Fruit fly (Drosophila melanogaster) whole organism, embryonic: ENCODE measurements around the gene CG13108.

Source experiments
- ATbp ChIP-seq: fragments of 200-800 bp; sonication (Bioruptor generic); optimal IDR thresholded peaks from 2 replicates; lab custom pipeline; 2017; ENCODE audit warnings: missing biosample characterization, mild to moderate bottlenecking, missing genetic modification characterization, missing genetic modification reagents
- Antp ChIP-seq: fragments of 200-800 bp; sonication (Bioruptor generic); optimal IDR thresholded peaks from 3 replicates; lab custom pipeline; 2016; ENCODE audit warnings: missing biosample characterization, missing genetic modification characterization
- B-H1 ChIP-seq: fragments of 200-800 bp; sonication (Bioruptor generic); IDR thresholded peaks from 3 replicates; pipeline ENCODE4 v1.3.6; 2022; ENCODE audit warnings: missing biosample characterization, missing genetic modification characterization
- BtbVII ChIP-seq: fragments of 200-800 bp; sonication (Bioruptor generic); optimal IDR thresholded peaks from 3 replicates; lab custom pipeline; 2017; ENCODE audit warnings: missing biosample characterization, mild to moderate bottlenecking, missing genetic modification characterization
- CG11456 ChIP-seq: fragments of 200-800 bp; sonication (Bioruptor generic); IDR thresholded peaks from 3 replicates; pipeline ENCODE4 v1.3.6; 2022; ENCODE audit warnings: missing biosample characterization, missing genetic modification characterization
- CG11560 ChIP-seq: fragments of 200-800 bp; sonication (Bioruptor generic); IDR thresholded peaks from 3 replicates; pipeline ENCODE4 v1.3.6; 2022; ENCODE audit warnings: missing biosample characterization, missing genetic modification characterization
- CG13287 ChIP-seq: fragments of 200-800 bp; sonication (Bioruptor generic); IDR thresholded peaks from 2 replicates; pipeline ENCODE4 v1.3.6; 2022; ENCODE audit warnings: missing biosample characterization, missing genetic modification characterization; ENCODE audit not compliant: partially characterized antibody
- CG13894 ChIP-seq: fragments of 200-800 bp; sonication (Bioruptor generic); optimal IDR thresholded peaks from 3 replicates; lab custom pipeline; 2018; ENCODE audit warnings: missing biosample characterization, mild to moderate bottlenecking, missing genetic modification characterization, moderate library complexity
- CG2199 ChIP-seq: fragments of 200-800 bp; sonication (Bioruptor generic); IDR thresholded peaks from 3 replicates; pipeline ENCODE4 v1.3.6; 2022; ENCODE audit warnings: missing biosample characterization, missing genetic modification characterization
- CG2678 ChIP-seq: fragments of 200-800 bp; sonication (Bioruptor generic); optimal IDR thresholded peaks from 3 replicates; lab custom pipeline; 2019; ENCODE audit warnings: missing biosample characterization, mild to moderate bottlenecking, missing genetic modification characterization, moderate library complexity
- CG2889 ChIP-seq: fragments of 200-800 bp; sonication (Bioruptor generic); IDR thresholded peaks from 3 replicates; pipeline ENCODE4 v1.3.6; 2022; ENCODE audit warnings: missing biosample characterization, missing genetic modification characterization
- CG30020 ChIP-seq: fragments of 200-800 bp; optimal IDR thresholded peaks from 2 replicates; lab custom pipeline; 2019; ENCODE audit warnings: missing biosample characterization, mild to moderate bottlenecking, missing genetic modification characterization, moderate library complexity
- CG33557 ChIP-seq: fragments of 200-800 bp; sonication (Bioruptor generic); optimal IDR thresholded peaks from 2 replicates; lab custom pipeline; 2019; ENCODE audit warnings: missing biosample characterization, mild to moderate bottlenecking, missing genetic modification characterization, moderate library complexity
- CG3838 ChIP-seq: fragments of 200-800 bp; sonication (Bioruptor generic); optimal IDR thresholded peaks from 3 replicates; lab custom pipeline; 2016; ENCODE audit warnings: missing biosample characterization, missing genetic modification characterization
- CG6813 ChIP-seq: fragments of 200-800 bp; sonication (Bioruptor generic); optimal IDR thresholded peaks from 2 replicates; lab custom pipeline; 2017; ENCODE audit warnings: missing biosample characterization, missing genetic modification characterization, mild to moderate bottlenecking, moderate library complexity, missing genetic modification reagents
- CG7963 ChIP-seq: fragments of 200-800 bp; sonication (Bioruptor generic); IDR thresholded peaks from 3 replicates; pipeline ENCODE4 v1.3.6; 2022; ENCODE audit warnings: missing biosample characterization, missing genetic modification characterization; ENCODE audit not compliant: partially characterized antibody
- CG9797 ChIP-seq: fragments of 200-800 bp; sonication (Bioruptor generic); optimal IDR thresholded peaks from 3 replicates; lab custom pipeline; 2018; ENCODE audit warnings: missing biosample characterization, mild to moderate bottlenecking, missing genetic modification characterization
- CG9932 ChIP-seq: fragments of 200-800 bp; sonication (Bioruptor generic); IDR thresholded peaks from 2 replicates; pipeline ENCODE4 v1.3.6; 2022; ENCODE audit warnings: missing biosample characterization, missing genetic modification characterization
- CHES-1-like ChIP-seq: fragments of 200-800 bp; sonication (Bioruptor generic); optimal IDR thresholded peaks from 2 replicates; lab custom pipeline; 2016; ENCODE audit warnings: missing biosample characterization, missing genetic modification characterization
- Dref ChIP-seq: fragments of 200-800 bp; sonication (Bioruptor generic); IDR thresholded peaks from 2 replicates; pipeline ENCODE4 v1.3.6; 2022; ENCODE audit warnings: missing biosample characterization, missing genetic modification characterization
- ERR ChIP-seq: fragments of 200-800 bp; sonication (Bioruptor generic); optimal IDR thresholded peaks from 2 replicates; lab custom pipeline; 2016; ENCODE audit warnings: missing biosample characterization, missing genetic modification characterization
- Fer2 ChIP-seq: fragments of 200-800 bp; sonication (Bioruptor generic); optimal IDR thresholded peaks from 2 replicates; lab custom pipeline; 2018; ENCODE audit warnings: missing biosample characterization, mild to moderate bottlenecking, missing genetic modification characterization, moderate library complexity
- GATAe ChIP-seq: fragments of 200-800 bp; sonication (Bioruptor generic); conservative IDR thresholded peaks from 2 replicates; pipeline ENCODE4 v1.3.6; 2022; ENCODE audit warnings: missing biosample characterization, missing genetic modification characterization
- HmgD ChIP-seq: fragments of 200-800 bp; sonication (Bioruptor generic); optimal IDR thresholded peaks from 3 replicates; lab custom pipeline; 2016; ENCODE audit warnings: missing biosample characterization, missing genetic modification characterization
- MESR4 ChIP-seq: fragments of 200-800 bp; sonication (Bioruptor generic); optimal IDR thresholded peaks from 2 replicates; lab custom pipeline; 2018; ENCODE audit warnings: missing biosample characterization, mild to moderate bottlenecking, missing genetic modification characterization, moderate library complexity
- Max ChIP-seq: fragments of 200-800 bp; sonication (Bioruptor generic); optimal IDR thresholded peaks from 2 replicates; lab custom pipeline; 2016; ENCODE audit warnings: missing biosample characterization, mild to moderate bottlenecking, missing genetic modification characterization
- NC2α ChIP-seq: fragments of 200-800 bp; sonication (Bioruptor generic); optimal IDR thresholded peaks from 2 replicates; lab custom pipeline; 2016; ENCODE audit warnings: missing biosample characterization, missing genetic modification characterization
- NC2β ChIP-seq: fragments of 200-800 bp; sonication (Bioruptor generic); optimal IDR thresholded peaks from 2 replicates; lab custom pipeline; 2016; ENCODE audit warnings: missing biosample characterization, missing genetic modification characterization
- NK7.1 ChIP-seq: fragments of 200-800 bp; sonication (Bioruptor generic); optimal IDR thresholded peaks from 3 replicates; lab custom pipeline; 2016; ENCODE audit warnings: missing biosample characterization, missing genetic modification characterization
- PHDP ChIP-seq: fragments of 200-800 bp; sonication (Bioruptor generic); optimal IDR thresholded peaks from 3 replicates; lab custom pipeline; 2018; ENCODE audit warnings: missing biosample characterization, mild to moderate bottlenecking, missing genetic modification characterization, moderate library complexity
- abd-A ChIP-seq: fragments of 200-800 bp; sonication (Bioruptor generic); optimal IDR thresholded peaks from 3 replicates; lab custom pipeline; 2019; ENCODE audit warnings: missing biosample characterization, mild to moderate bottlenecking, missing genetic modification characterization, moderate library complexity
- ato ChIP-seq: fragments of 200-800 bp; sonication (Bioruptor generic); IDR thresholded peaks from 2 replicates; pipeline ENCODE4 v1.3.6; 2022; ENCODE audit warnings: missing biosample characterization, missing genetic modification characterization; ENCODE audit not compliant: partially characterized antibody
- bigmax ChIP-seq: fragments of 200-800 bp; sonication (Bioruptor generic); optimal IDR thresholded peaks from 2 replicates; lab custom pipeline; 2018; ENCODE audit warnings: missing biosample characterization, mild to moderate bottlenecking, missing genetic modification characterization
- bsh ChIP-seq, 2 experiments: fragments of 200-800 bp; sonication (Bioruptor generic); optimal IDR thresholded peaks; 2 replicates each; lab custom pipeline; 2017 to 2018; ENCODE audit warnings: mild to moderate bottlenecking in 2 of 2, missing biosample characterization in 2 of 2, missing genetic modification characterization in 2 of 2, moderate library complexity in 1 of 2
- btn ChIP-seq: fragments of 200-800 bp; sonication (Bioruptor generic); optimal IDR thresholded peaks from 2 replicates; lab custom pipeline; 2016; ENCODE audit warnings: missing biosample characterization, missing genetic modification characterization
- cato ChIP-seq: fragments of 200-800 bp; sonication (Bioruptor generic); optimal IDR thresholded peaks from 2 replicates; lab custom pipeline; 2016; ENCODE audit warnings: missing biosample characterization, missing genetic modification characterization, borderline replicate concordance
- corto ChIP-seq: fragments of 200-800 bp; sonication (Bioruptor generic); optimal IDR thresholded peaks from 2 replicates; lab custom pipeline; 2016; ENCODE audit warnings: missing biosample characterization, mild to moderate bottlenecking, missing genetic modification characterization, moderate library complexity
- danr ChIP-seq: fragments of 200-800 bp; sonication (Bioruptor generic); IDR thresholded peaks from 2 replicates; pipeline ENCODE4 v1.3.6; 2022; ENCODE audit warnings: missing biosample characterization, missing genetic modification characterization
- en ChIP-seq: fragments of 200-800 bp; sonication (Bioruptor generic); optimal IDR thresholded peaks from 2 replicates; lab custom pipeline; 2016; ENCODE audit warnings: missing biosample characterization, missing genetic modification characterization
- fru ChIP-seq: fragments of >200 bp; optimal IDR thresholded peaks from 2 replicates; lab custom pipeline; 2017
- grn ChIP-seq: fragments of 200-800 bp; sonication (Bioruptor generic); optimal IDR thresholded peaks from 3 replicates; lab custom pipeline; 2017; ENCODE audit warnings: missing biosample characterization, missing genetic modification characterization
- h ChIP-seq: fragments of >200 bp; optimal IDR thresholded peaks from 2 replicates; lab custom pipeline; 2017
- jigr1 ChIP-seq: fragments of 200-800 bp; sonication (Bioruptor generic); IDR thresholded peaks from 3 replicates; pipeline ENCODE4 v1.3.6; 2022; ENCODE audit warnings: missing biosample characterization, missing genetic modification characterization
- kah ChIP-seq: fragments of 200-800 bp; sonication (Bioruptor generic); optimal IDR thresholded peaks from 2 replicates; lab custom pipeline; 2018; ENCODE audit warnings: missing biosample characterization, mild to moderate bottlenecking, missing genetic modification characterization
- lbe ChIP-seq: fragments of 200-800 bp; sonication (Bioruptor generic); optimal IDR thresholded peaks from 2 replicates; lab custom pipeline; 2016; ENCODE audit warnings: missing biosample characterization, mild to moderate bottlenecking, missing genetic modification characterization
- nau ChIP-seq: fragments of 200-800 bp; sonication (Bioruptor generic); optimal IDR thresholded peaks from 3 replicates; lab custom pipeline; 2017; ENCODE audit warnings: missing biosample characterization, mild to moderate bottlenecking, missing genetic modification characterization, missing genetic modification reagents
- oc ChIP-seq: fragments of 200-800 bp; sonication (Bioruptor generic); optimal IDR thresholded peaks from 2 replicates; lab custom pipeline; 2018; ENCODE audit warnings: missing biosample characterization, mild to moderate bottlenecking, missing genetic modification characterization, moderate library complexity
- pb ChIP-seq: fragments of 200-800 bp; sonication (Bioruptor generic); optimal IDR thresholded peaks from 3 replicates; lab custom pipeline; 2016; ENCODE audit warnings: missing biosample characterization, missing genetic modification characterization
- ranshi ChIP-seq: fragments of 200-800 bp; sonication (Bioruptor generic); IDR thresholded peaks from 2 replicates; pipeline ENCODE4 v1.3.6; 2022; ENCODE audit warnings: missing biosample characterization, missing genetic modification characterization
- scrt ChIP-seq: fragments of 200-800 bp; sonication (Bioruptor generic); optimal IDR thresholded peaks from 2 replicates; lab custom pipeline; 2018; ENCODE audit warnings: missing biosample characterization, mild to moderate bottlenecking, missing genetic modification characterization, moderate library complexity
- slp2 ChIP-seq: fragments of 200-800 bp; sonication (Bioruptor generic); optimal IDR thresholded peaks from 2 replicates; lab custom pipeline; 2016; ENCODE audit warnings: missing biosample characterization, missing genetic modification characterization
- tgo ChIP-seq: fragments of 200-800 bp; sonication (Bioruptor generic); IDR thresholded peaks from 3 replicates; pipeline ENCODE4 v1.3.6; 2022; ENCODE audit warnings: missing biosample characterization, missing genetic modification characterization

CG13108 gene

DNA sequence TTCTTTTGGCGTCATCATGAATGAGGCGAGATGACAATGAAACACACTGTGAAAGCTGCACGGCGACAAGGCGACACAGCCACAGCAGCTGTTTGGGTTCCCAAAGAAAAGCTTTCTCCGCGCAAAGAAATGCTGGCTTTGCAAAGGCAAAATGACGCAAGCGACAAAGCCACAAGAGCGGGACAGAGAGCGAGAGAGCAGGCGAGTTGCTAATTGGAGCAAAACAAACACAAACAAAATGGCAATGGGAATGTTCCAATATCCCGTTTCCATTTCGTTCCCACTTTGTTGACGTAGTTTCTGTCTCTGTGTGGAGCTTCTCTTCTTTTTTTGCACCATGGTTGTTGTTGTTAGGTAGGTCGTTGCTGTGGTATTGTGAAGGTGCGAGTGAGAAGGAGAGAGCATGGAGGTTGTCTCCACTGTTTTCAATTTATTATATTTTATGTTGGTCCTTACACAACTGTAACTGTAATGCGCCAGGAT is 41.1 kb downstream of the CG13108 start (continued):
- TF ChIP-seq CG9932 (GFP tag; lab: Robert Waterston, UW): no peak
- no peak for TF ChIP-seq CG33557 (GFP tag; lab: Kevin White, UChicago)
- no peak for TF ChIP-seq ato
- no peak for TF ChIP-seq CG30020 (tag; lab: Kevin White, UChicago)
- no peak for TF ChIP-seq Dref
- TF ChIP-seq B-H1 (GFP tag; lab: Robert Waterston, UW): no peak; the same call in 2 of the 3 replicates
- no peak for TF ChIP-seq CG2199
- TF ChIP-seq oc: peak; percentile 2
- TF ChIP-seq NC2α (GFP tag; lab: Kevin White, UChicago): no peak
- TF ChIP-seq CG9797 (GFP tag; lab: Kevin White, UChicago): no peak
- TF ChIP-seq ranshi (GFP tag; lab: Robert Waterston, UW): no peak; the same call in 1 of the 2 replicates
- TF ChIP-seq MESR4 (GFP tag; lab: Kevin White, UChicago): no peak
- TF ChIP-seq CG2678: peak; percentile 23
- no peak for TF ChIP-seq Fer2 (tag; lab: Kevin White, UChicago)
- no peak for TF ChIP-seq Max (GFP tag; lab: Kevin White, UChicago)
- no peak for TF ChIP-seq tgo
- TF ChIP-seq grn (GFP tag; lab: Kevin White, UChicago): peak; percentile 19
- peak; percentile 22 for TF ChIP-seq PHDP (tag; lab: Kevin White, UChicago)
- TF ChIP-seq CG11456: no peak
- TF ChIP-seq ERR (GFP tag; lab: Kevin White, UChicago): no peak
- TF ChIP-seq danr (GFP tag; lab: Robert Waterston, UW): no peak
- TF ChIP-seq btn: no peak
- TF ChIP-seq ATbp (GFP tag; lab: Kevin White, UChicago): peak; percentile 93
- no peak for TF ChIP-seq NK7.1 (GFP tag; lab: Kevin White, UChicago)
- peak; percentile 47 for TF ChIP-seq BtbVII
- peak; percentile 15 for TF ChIP-seq nau (GFP tag; lab: Kevin White, UChicago)
- no peak for TF ChIP-seq GATAe (GFP tag; lab: Robert Waterston, UW)
- no peak for TF ChIP-seq CG7963 (GFP tag; lab: Robert Waterston, UW)
- TF ChIP-seq bsh (GFP tag; optimal IDR thresholded peaks at IDR 0.05; lab: Kevin White, UChicago): peak in 1 of 2 experiments; percentile 64
- peak; percentile 51 for TF ChIP-seq scrt
- no peak for TF ChIP-seq h
- TF ChIP-seq fru: no peak
- TF ChIP-seq kah (GFP tag; lab: Kevin White, UChicago): peak; percentile 28
- peak; percentile 41 for TF ChIP-seq CG6813 (GFP tag; lab: Kevin White, UChicago)
- TF ChIP-seq CG2889 (GFP tag; lab: Robert Waterston, UW): no peak
- TF ChIP-seq CG11560 (tag; lab: Robert Waterston, UW): no peak
- TF ChIP-seq en (GFP tag; lab: Kevin White, UChicago): no peak
- TF ChIP-seq slp2 (GFP tag; lab: Kevin White, UChicago): no peak
- TF ChIP-seq abd-A (tag; lab: Kevin White, UChicago): peak; percentile 80
- no peak for TF ChIP-seq Antp (GFP tag; lab: Kevin White, UChicago)
- TF ChIP-seq CG3838 (GFP tag; lab: Kevin White, UChicago): no peak
- no peak for TF ChIP-seq cato (GFP tag; lab: Kevin White, UChicago)
- TF ChIP-seq HmgD (GFP tag; lab: Kevin White, UChicago): no peak
- no peak for TF ChIP-seq pb (GFP tag; lab: Kevin White, UChicago)
- TF ChIP-seq CG13287 (GFP tag; lab: Robert Waterston, UW): peak; percentile 25; the same call in 1 of the 2 replicates
- peak; percentile 93 for TF ChIP-seq lbe (GFP tag; lab: Kevin White, UChicago)
- no peak for TF ChIP-seq NC2β (GFP tag; lab: Kevin White, UChicago)
- peak; percentile 46 for TF ChIP-seq CG13894
- no peak for TF ChIP-seq jigr1
- TF ChIP-seq CHES-1-like (GFP tag; lab: Kevin White, UChicago): no peak
- no peak for TF ChIP-seq bigmax (GFP tag; lab: Kevin White, UChicago)
- peak; percentile 89 for TF ChIP-seq corto (GFP tag; lab: Kevin White, UChicago)
